Worm (Caenorhabditis elegans): ENCODE measurements around the gene idpb-5.

DNA sequence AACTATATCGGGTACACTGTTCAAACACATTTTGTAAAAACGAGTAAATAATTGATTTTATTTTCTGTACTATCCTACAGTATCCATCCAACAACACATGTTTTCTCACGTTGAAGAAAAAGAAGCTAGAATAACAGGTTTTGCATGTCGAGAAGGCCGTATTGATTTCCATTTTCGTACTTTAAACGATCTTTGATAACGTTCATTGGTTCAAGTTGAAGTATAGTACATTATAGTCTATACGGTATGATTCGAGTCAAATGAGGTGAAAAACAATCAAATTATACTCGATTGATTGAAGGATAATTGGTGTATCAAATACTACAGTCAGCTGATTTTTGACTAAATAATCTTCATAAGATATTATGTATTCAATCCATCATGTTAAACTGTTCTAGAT, 38.8 kb upstream of the idpb-5 start:
- no peak for TF ChIP-seq lin-39 (tag; optimal IDR thresholded peaks at IDR 0.05)
- no peak for TF ChIP-seq nhr-12 (tag; optimal IDR thresholded peaks at IDR 0.05)
- no peak for TF ChIP-seq zag-1 (tag; optimal IDR thresholded peaks at IDR 0.05)
